Worm (Caenorhabditis elegans): ENCODE measurements around the gene srh-142.

- TF ChIP-seq lsy-2 (tag; optimal IDR thresholded peaks at IDR 0.05) (no peak), mep-1 (tag; optimal IDR thresholded peaks at IDR 0.05) (no peak), nhr-237 (tag; optimal IDR thresholded peaks at IDR 0.05) (no peak)
These were observed 50.2 kb downstream of the srh-142 start, which contains the start of gene srh-145 for ce11 chrV:16410521-16410920.

Measured in whole organism, mixed stage, embryonic.